Fruit fly (Drosophila melanogaster) whole organism, adult: ENCODE data around the gene Met75Cb.
"Not testable (repeated sequence)": the region's sequence is repeated elsewhere in the genome, so short reads cannot be mapped to it uniquely, and the experiment has no call there.

ENCODE experiments used
- CG12768 ChIP-seq: fragments of 200-800 bp; sonication (Bioruptor generic); optimal IDR thresholded peaks from 2 replicates; lab custom pipeline; 2017; ENCODE audit warnings: missing biosample characterization, missing genetic modification characterization, mild to moderate bottlenecking, moderate library complexity, missing genetic modification reagents
- CG14711 ChIP-seq: fragments of 200-800 bp; sonication (Bioruptor generic); optimal IDR thresholded peaks from 2 replicates; lab custom pipeline; 2018; ENCODE audit warnings: missing biosample characterization, mild to moderate bottlenecking, missing genetic modification characterization, moderate library complexity
- CG7101 ChIP-seq: fragments of 200-800 bp; sonication (Bioruptor generic); optimal IDR thresholded peaks from 2 replicates; lab custom pipeline; 2018; ENCODE audit warnings: missing biosample characterization, mild to moderate bottlenecking, missing genetic modification characterization, moderate library complexity
- Hr96 ChIP-seq: fragments of 200-800 bp; sonication (Bioruptor generic); optimal IDR thresholded peaks from 2 replicates; lab custom pipeline; 2016; ENCODE audit warnings: missing biosample characterization, missing genetic modification characterization
- Mnt ChIP-seq: fragments of 200-800 bp; sonication (Bioruptor generic); optimal IDR thresholded peaks from 2 replicates; lab custom pipeline; 2016; ENCODE audit warnings: missing biosample characterization, mild to moderate bottlenecking, missing genetic modification characterization
- bab1 ChIP-seq: fragments of 200-800 bp; sonication (Bioruptor generic); optimal IDR thresholded peaks from 3 replicates; lab custom pipeline; 2019; ENCODE audit warnings: missing biosample characterization, mild to moderate bottlenecking, missing genetic modification characterization, moderate library complexity
- cic ChIP-seq: fragments of 200-800 bp; sonication (Bioruptor generic); optimal IDR thresholded peaks from 2 replicates; lab custom pipeline; 2017; ENCODE audit warnings: missing biosample characterization, mild to moderate bottlenecking, missing genetic modification characterization, moderate library complexity
- cnc ChIP-seq, 2 experiments: fragments of >200 bp; optimal IDR thresholded peaks; 2 replicates each; lab custom pipeline; 2017
- kay ChIP-seq: fragments of 200-800 bp; sonication (Bioruptor generic); peaks from one replicate; lab custom pipeline; 2016; ENCODE audit warnings: missing biosample characterization, missing genetic modification characterization, borderline replicate concordance
- ovo ChIP-seq: fragments of 200-800 bp; sonication (Bioruptor generic); optimal IDR thresholded peaks from 2 replicates; lab custom pipeline; 2016; ENCODE audit warnings: missing biosample characterization, missing genetic modification characterization
- pad ChIP-seq: fragments of 200-800 bp; sonication (Bioruptor generic); optimal IDR thresholded peaks from 3 replicates; lab custom pipeline; 2017; ENCODE audit warnings: missing biosample characterization, missing genetic modification characterization, mild to moderate bottlenecking, moderate library complexity, missing genetic modification reagents

- not testable (repeated sequence) for TF ChIP-seq Hr96; cic (GFP tag; lab: Kevin White, UChicago); kay (GFP tag; lab: Kevin White, UChicago); CG7101 (tag; lab: Kevin White, UChicago); cnc (optimal IDR thresholded peaks at IDR 0.05; lab: Kevin White, UChicago); CG12768 (GFP tag; lab: Kevin White, UChicago); pad (GFP tag; lab: Kevin White, UChicago); ovo (GFP tag; lab: Kevin White, UChicago); CG14711 (tag; lab: Kevin White, UChicago); Mnt (GFP tag; lab: Kevin White, UChicago); bab1 (GFP tag; lab: Kevin White, UChicago)
Observed at dm6 chr3L:18472284-18472683, 2.9 kb upstream of the Met75Cb start, which contains the start of gene Met75Ca.
